Worm (Caenorhabditis elegans) whole organism, late embryonic: ENCODE measurements around the gene C33H5.13.

Experiments used
- hlh-13 ChIP-seq: fragments of 200-800 bp; sonication (Bioruptor generic); optimal IDR thresholded peaks from 2 replicates; lab custom pipeline; 2018; ENCODE audit warnings: mild to moderate bottlenecking, missing genetic modification characterization, missing compliant biosample characterization
- pqm-1 ChIP-seq: sonication (generic microtip); optimal IDR thresholded peaks from 2 replicates; lab custom pipeline; 2016; ENCODE audit warnings: missing genetic modification characterization, missing compliant biosample characterization

DNA sequence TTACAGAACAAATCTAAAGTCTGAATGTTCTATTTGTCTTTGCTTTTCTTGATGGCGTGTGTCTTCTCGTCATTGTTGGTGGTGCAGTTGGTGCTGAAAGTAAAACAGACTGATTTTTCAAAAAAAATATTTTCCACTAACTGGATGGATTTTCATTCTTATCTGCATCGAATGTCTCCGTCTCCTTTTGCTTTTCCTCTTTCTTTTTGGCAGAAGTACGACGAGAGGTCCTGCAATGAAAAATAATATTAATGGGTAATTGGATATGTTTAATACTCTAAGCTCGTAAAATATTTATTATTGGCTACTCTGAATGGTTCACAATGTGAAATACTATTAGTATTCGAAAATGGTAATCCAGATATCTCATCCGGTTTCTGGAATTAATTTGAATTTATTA, 31.9 kb downstream of the C33H5.13 start, which contains the start of gene del-7:
- TF ChIP-seq pqm-1 (tag; lab: Kevin White, UChicago) (no peak), hlh-13 (no peak)
